Fruit fly (Drosophila melanogaster) S2 (cell line): ENCODE data around the gene CG18628.

Experiments
- CG8478 ChIP-seq: fragments of >200 bp; optimal IDR thresholded peaks from 2 replicates; lab custom pipeline; 2018
- CTCF ChIP-seq, 2 experiments: fragments of >200 bp; optimal IDR thresholded peaks; 2 replicates each; lab custom pipeline; 2018

CG18628 gene

DNA sequence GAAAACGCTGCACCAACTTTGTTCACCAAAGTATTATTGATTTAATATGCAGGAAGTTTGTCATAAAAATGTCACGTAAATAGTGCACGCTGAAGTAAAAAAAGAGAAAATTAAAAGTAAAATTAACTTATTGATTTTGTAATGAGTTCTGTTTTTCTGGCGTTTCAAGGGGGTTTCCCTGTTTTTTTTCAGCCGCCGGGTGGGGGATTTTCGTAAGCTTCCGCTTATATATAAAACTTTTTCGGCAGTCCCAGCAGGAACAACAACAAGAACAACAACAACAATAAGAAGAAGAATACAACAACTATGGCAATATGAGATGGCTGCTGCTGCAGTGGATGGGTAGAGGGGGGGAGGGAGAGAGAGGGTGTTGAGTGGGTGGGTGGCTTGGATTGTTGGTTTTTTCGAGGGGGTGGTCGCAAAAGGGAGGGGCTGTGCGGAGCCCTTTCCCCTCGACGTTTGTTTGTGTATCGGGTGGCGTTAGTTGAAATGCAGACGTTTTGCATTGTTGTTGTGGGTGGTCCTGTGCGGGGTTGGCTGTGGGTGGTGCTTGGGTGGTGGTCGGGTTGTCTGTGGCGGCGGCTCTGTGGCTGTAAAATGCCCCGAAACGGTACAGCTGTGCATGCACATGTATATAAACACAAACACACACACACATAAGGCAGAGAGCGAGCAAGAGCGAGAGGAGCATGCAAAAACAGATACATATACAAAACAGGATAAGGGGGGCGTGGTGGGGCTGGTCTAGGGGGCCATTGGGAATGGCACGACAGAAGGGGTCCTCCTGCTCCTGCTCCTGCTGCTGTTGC is 30.3 kb downstream of the CG18628 start:
- TF ChIP-seq CTCF (optimal IDR thresholded peaks at IDR 0.05; lab: Kevin White, UChicago), result no peak
- no peak for TF ChIP-seq CG8478

DNA sequence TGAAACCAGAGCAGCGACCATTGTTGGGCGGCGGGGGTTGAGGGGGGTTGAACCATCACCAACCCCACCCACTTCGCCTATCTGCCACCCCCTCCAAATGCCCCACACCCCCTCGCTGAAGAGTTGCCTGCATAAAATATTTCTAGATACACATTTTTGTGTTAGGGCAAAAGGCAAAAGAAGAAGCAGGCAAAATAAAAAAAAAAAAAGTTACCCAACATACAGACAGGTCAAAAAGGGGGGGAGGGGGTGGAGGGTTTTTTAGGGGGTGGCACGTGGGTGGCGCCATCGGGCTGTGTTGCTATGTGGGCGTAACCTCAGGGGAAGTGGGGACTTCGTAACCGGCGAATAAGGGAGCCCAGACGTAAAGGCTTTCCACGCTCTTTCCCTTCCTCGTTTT is 33.0 kb downstream of the CG18628 start:
- no peak for TF ChIP-seq CTCF (optimal IDR thresholded peaks at IDR 0.05; lab: Kevin White, UChicago)
- no peak for TF ChIP-seq CG8478

DNA sequence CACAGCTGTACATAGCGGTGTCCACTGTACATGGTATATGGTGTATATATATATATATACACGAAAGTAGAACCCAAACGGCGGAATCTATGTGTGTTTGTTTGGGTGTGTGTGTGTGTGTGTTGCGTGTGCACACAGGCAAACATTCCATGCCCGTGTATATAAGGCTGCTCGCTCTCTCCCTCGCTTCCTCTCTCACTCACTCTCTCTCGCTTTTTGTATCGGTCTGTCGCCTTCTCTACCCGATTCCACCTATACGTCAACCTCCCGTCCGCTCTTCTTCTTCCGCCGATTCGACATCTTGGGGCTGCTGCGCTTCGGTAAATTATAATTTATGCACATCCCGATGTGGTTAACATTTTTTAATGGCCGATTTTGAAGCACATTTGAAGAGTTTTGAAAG is 34.6 kb downstream of the CG18628 start:
- no peak for TF ChIP-seq CG8478
- TF ChIP-seq CTCF (optimal IDR thresholded peaks at IDR 0.05; lab: Kevin White, UChicago), result no peak

DNA sequence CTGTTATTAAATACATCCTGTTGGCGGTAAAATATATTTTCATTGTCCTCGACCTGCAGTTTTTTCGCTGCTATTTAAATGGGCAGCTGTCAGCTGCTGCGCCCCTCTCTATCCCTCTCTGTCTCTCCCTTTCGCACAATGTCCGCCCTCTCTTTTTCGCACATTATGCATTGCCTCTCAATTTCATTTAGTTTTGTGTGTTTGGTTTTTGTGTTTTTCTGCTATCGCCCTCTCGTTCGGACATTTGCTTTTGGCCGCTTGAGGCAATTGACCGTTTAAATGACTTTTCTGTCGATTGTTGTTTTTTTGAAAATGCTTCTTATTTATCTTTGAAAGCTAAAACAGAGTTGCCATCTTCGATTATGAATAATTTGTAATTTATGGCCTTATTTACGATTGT is 35.4 kb downstream of the CG18628 start:
- TF ChIP-seq CTCF (optimal IDR thresholded peaks at IDR 0.05; lab: Kevin White, UChicago) (no peak), CG8478 (no peak)

DNA sequence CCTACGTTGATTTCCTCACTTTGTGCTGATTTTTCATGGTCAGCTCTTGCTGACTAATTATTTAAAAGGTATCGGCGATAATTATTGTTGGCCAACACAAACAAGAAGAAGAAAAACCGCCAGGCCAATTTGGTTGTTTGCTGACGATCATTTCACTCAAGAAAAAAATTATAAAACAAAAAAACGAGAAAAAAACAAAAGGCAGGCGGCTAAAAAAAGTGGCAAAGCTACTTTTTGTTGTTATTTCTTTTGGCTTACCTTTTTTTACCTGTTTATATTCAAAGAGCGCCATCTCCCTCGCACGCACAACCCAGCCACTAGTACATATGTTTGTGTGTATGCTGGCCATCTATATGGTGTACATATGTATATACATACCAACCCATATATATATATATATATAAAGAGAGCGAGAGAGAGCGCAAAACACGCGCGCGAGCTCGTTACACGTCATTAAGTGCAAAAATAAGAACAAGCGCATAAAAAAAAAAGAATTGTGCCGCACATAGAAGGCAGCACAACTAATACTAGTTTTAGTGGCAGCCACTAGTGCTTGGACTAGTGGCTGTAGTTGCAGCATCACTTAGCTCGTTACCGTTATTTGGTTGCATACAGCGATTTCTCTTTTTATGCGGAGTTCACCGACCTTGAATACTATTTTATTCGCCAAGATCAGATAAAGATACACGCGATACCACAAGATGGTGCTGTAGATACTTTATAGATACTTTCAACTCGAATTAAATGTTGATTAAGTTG is 36.3 kb downstream of the CG18628 start:
- TF ChIP-seq CG8478 (no peak), CTCF (optimal IDR thresholded peaks at IDR 0.05; lab: Kevin White, UChicago) (no peak)

DNA sequence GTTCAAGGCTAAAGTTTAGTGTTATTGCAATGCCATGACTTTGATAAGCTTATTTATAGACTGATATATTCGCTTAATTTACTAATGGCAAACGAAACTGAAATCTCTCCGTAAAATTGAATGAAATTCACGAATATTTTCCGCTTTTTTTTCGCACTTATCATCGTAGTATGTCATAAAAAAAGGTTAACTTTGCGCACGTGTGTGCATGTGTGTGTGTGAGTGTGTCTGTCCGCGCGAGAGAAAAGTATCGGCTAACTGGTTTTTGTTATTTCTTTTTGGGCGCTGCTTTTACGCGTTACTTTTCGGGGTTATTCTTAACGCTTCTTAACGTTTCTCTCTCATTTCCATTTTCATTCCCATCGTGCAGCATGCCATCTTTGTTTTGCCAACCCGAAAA is 38.3 kb downstream of the CG18628 start:
- no peak for TF ChIP-seq CG8478
- TF ChIP-seq CTCF (optimal IDR thresholded peaks at IDR 0.05; lab: Kevin White, UChicago), result no peak

DNA sequence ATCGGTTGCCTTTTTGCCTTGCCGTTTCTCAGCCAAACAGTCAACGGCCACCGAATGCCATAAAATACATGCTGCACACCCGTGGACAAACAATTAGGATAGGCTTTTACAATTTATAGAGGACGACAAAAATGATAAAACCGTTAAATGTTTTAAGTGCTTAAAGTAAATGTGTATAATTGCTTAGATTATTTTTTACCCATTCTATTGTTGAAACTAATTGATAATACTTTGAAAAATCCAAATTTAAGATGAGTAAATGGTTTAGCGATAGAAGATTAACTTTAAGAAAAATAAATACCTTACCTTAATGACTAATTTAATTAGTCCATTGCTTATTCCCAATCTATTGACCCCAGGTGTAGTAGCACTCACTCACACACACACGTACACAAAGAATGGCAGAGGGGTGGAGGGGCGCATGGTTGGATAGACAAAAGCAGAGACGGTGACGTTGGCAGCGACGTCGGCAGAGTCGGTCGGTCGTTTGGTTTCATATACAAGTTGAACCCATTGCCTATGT is 39.1 kb downstream of the CG18628 start:
- TF ChIP-seq CG8478, result no peak
- TF ChIP-seq CTCF (optimal IDR thresholded peaks at IDR 0.05; lab: Kevin White, UChicago), result no peak

DNA sequence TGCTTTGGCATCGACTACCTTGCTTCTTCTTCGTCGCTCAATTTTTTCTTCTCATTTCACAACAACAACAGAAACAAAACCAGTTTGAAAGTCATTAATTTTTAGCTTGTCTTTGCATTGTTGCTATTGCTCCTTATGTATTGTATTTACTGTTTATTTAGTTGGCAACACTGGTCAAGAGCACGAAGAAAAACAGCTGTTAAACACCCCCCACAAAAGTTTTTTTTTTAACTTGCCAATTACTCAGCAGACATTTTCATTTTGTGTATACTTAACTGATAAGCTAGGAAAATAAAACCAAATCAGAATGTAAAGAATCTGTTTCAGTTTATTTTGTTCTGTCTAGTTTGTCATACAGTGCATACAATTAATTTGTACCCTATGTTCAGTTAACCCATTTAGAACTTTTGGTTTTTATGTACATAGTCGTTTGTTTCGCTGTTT is 40.2 kb downstream of the CG18628 start:
- TF ChIP-seq CG8478 (no peak), CTCF (optimal IDR thresholded peaks at IDR 0.05; lab: Kevin White, UChicago) (no peak)

DNA sequence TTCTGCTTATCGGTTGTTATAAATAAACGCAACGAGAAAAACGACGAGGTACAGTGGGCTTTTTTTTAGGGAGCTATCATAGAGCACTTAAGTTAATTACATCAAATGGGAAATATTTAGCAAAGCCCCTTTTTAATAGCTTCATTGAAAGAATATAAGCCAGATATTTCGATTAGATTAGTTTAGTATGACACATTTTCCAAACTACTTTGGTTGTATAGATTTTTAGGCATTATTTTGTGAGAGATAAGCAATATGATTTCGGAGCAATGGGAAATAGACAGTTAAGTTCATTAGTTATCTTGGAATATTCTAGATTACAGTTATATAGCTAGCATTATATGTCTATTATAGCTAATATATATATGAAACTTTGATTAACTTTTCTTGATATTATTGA is 40.6 kb downstream of the CG18628 start:
- TF ChIP-seq CTCF (optimal IDR thresholded peaks at IDR 0.05; lab: Kevin White, UChicago) (no peak), CG8478 (no peak)

DNA sequence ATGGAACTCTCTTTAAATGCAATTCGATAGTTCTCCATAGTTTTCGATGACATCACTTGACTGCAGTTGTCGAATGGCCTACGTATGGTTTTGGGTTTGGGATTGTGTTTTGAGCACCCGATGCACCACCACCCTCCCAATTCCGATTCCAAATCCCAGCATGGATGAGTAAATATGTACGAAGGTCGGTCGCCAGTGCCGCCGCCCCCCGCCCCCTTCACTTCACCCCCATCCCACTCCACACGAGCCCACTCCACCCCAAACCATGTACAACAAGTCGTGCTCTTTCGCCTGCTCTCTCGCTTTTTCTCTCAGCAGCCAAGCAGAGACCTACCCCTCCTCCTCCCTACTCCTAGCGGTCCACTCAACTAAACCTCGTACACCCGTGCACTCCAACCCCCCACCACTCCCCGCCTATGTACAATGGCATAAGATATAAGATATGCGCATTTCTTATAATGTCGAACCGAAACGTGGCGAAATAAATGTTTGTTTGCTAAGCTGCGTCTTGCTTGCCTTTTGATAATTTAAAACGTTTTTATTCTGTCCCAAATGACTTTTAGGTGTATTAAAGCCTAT is 41.3 kb downstream of the CG18628 start:
- TF ChIP-seq CG8478 (no peak), CTCF (optimal IDR thresholded peaks at IDR 0.05; lab: Kevin White, UChicago) (no peak)

DNA sequence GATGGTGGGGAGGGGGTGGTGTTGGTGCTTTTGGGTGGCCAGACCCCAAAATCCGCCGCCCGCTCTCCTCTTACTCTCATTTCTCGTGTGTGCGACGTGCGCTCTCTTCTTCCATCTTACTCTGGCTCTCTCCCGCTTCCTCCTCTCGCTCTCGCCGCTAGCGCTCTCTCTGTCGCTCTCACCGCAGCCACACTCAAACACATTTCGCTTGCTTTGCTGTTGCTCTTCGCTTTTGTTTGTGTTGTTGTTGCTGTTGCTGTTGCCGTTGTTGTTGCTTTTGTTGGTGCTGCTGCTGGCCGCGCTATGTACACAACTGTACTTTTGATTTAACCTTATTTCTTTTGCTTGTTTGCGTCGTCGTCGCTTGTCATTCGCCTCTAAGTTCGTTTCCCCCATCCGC is 42.3 kb downstream of the CG18628 start:
- TF ChIP-seq CTCF (optimal IDR thresholded peaks at IDR 0.05; lab: Kevin White, UChicago) (no peak), CG8478 (no peak)

DNA sequence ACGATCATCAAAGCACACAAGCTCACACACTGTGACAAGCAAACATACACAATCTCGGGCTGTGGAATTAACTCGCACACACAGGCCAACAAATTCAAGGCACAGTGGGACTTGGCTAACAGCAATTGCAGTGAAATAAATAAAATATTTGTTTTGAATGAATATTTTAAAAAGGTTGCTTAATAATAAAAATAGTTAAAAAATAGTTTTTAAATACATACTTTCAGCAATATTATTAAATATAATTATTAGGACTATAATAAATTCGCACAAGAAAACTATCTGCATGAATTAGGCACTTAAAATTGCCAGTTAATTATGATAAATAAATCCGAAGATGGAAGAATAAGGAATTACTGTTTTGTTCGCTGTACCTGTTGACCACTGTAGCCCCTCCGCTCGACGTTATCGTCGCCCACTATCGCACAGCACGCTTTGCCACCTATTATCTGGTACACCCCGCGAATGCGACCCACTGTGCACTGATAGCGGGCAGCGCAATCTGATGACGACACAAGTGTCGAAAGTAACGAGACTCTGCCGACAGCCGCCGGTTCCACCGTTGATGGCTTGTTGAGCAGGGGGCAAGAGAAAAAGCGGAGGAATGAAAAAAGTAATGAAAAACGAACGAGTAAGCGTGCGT is 43.3 kb downstream of the CG18628 start:
- TF ChIP-seq CG8478, result no peak
- no peak for TF ChIP-seq CTCF (optimal IDR thresholded peaks at IDR 0.05; lab: Kevin White, UChicago)

DNA sequence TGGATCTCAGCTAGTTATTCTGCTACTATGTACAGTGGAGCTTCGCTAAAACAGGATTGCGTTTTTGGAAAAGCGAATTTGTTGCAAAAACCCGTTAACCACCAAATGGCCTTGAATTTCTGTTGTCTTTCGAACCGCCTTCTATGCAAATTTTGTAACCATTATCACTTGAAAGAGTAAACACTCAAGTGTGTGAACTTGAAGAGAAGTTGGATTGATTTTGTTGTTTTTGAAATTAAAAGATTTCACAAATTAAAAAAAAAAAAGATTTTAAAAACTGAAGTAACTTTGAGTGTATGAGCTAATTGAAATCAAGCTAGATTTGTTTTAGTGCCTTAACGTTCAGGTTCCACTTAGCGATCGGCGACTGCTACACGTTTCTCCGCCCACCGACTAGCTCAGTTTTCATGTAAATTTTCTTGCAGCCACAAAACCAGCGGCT is 44.4 kb downstream of the CG18628 start:
- TF ChIP-seq CG8478 (no peak), CTCF (optimal IDR thresholded peaks at IDR 0.05; lab: Kevin White, UChicago) (no peak)

DNA sequence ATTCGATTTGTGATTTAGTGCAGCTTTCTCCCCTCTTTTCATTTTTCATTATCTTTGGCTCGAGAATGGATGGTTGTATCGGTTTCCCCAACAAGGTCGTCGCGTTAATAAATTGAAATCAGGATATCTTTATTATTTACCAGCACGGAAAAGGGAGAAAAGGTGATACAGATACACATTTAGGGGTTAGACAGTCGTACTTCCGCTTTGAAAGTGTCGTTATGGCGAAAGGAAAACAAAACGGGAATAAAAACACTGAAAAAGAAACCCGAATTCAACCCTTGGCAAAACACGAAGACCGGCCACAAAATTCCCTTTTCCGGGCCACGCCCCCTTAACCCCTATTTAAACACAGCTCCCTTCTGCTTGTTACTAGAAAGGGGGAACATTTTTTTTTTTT is 45.0 kb downstream of the CG18628 start:
- TF ChIP-seq CG8478, result no peak
- no peak for TF ChIP-seq CTCF (optimal IDR thresholded peaks at IDR 0.05; lab: Kevin White, UChicago)

DNA sequence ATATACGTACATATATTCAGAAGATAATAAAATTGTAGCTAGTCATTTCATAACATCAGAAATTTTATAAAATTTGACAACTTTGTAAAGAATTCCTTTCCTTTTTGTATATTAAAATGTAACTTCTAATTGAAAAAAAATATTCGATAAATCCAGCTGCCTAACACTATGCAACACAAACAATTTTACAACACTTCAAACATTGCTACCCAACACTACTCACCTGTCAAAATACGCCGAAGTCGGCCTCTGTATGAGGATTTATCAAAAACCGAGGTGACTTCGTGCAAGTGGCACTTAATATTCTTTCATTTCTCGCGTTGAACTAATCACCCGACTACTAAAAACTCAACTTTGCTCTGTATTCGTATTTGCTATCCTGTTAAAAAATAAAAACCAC is 47.1 kb downstream of the CG18628 start:
- TF ChIP-seq CG8478 (no peak), CTCF (optimal IDR thresholded peaks at IDR 0.05; lab: Kevin White, UChicago) (no peak)
